Fruit fly (Drosophila melanogaster) S2 (cell line): Measurements from ENCODE around the gene CG6325.

Experiments
- CG8478 ChIP-seq: fragments of >200 bp; optimal IDR thresholded peaks from 2 replicates; lab custom pipeline; 2018
- CTCF ChIP-seq, 2 experiments: fragments of >200 bp; optimal IDR thresholded peaks; 2 replicates each; lab custom pipeline; 2018

- TF ChIP-seq CG8478, result no peak
- no peak for TF ChIP-seq CTCF (optimal IDR thresholded peaks at IDR 0.05; lab: Kevin White, UChicago)
Observed at dm6 chr3R:10431089-10431488, 24.0 kb upstream of the CG6325 start.
